Fruit fly (Drosophila melanogaster) whole organism, embryonic: ENCODE results near the gene Mo25.

Experiments used
- Bgb ChIP-seq: fragments of 200-800 bp; sonication (Bioruptor generic); IDR thresholded peaks from 2 replicates; pipeline ENCODE4 v1.3.6; 2022; ENCODE audit warnings: missing biosample characterization, missing genetic modification characterization; ENCODE audit not compliant: partially characterized antibody
- Bteb2 ChIP-seq: fragments of 200-800 bp; sonication (Bioruptor generic); optimal IDR thresholded peaks from 2 replicates; lab custom pipeline; 2016; ENCODE audit warnings: missing biosample characterization, missing genetic modification characterization
- C15 ChIP-seq: fragments of 200-800 bp; sonication (Bioruptor generic); IDR thresholded peaks from 3 replicates; pipeline ENCODE4 v1.3.6; 2022; ENCODE audit warnings: missing biosample characterization, missing genetic modification characterization
- CG10147 ChIP-seq: fragments of 200-800 bp; sonication (Bioruptor generic); optimal IDR thresholded peaks from 2 replicates; lab custom pipeline; 2019; ENCODE audit warnings: missing biosample characterization, mild to moderate bottlenecking, missing genetic modification characterization, moderate library complexity
- CG10979 ChIP-seq: fragments of 200-800 bp; sonication (Bioruptor generic); optimal IDR thresholded peaks from 2 replicates; lab custom pipeline; 2018; ENCODE audit warnings: missing biosample characterization, mild to moderate bottlenecking, missing genetic modification characterization, moderate library complexity
- CG11093 ChIP-seq: fragments of 200-800 bp; sonication (Bioruptor generic); IDR thresholded peaks from 3 replicates; pipeline ENCODE4 v1.3.6; 2022; ENCODE audit warnings: missing biosample characterization, missing genetic modification characterization
- CG12155 ChIP-seq: fragments of 200-800 bp; sonication (Bioruptor generic); optimal IDR thresholded peaks from 3 replicates; lab custom pipeline; 2016; ENCODE audit warnings: missing biosample characterization, missing genetic modification characterization
- CG13894 ChIP-seq: fragments of 200-800 bp; sonication (Bioruptor generic); optimal IDR thresholded peaks from 3 replicates; lab custom pipeline; 2018; ENCODE audit warnings: missing biosample characterization, mild to moderate bottlenecking, missing genetic modification characterization, moderate library complexity
- CG17359 ChIP-seq: fragments of 200-800 bp; sonication (Bioruptor generic); optimal IDR thresholded peaks from 3 replicates; lab custom pipeline; 2018; ENCODE audit warnings: missing biosample characterization, mild to moderate bottlenecking, missing genetic modification characterization, moderate library complexity
- CG17385 ChIP-seq: fragments of 200-800 bp; sonication (Bioruptor generic); optimal IDR thresholded peaks from 3 replicates; lab custom pipeline; 2018; ENCODE audit warnings: missing biosample characterization, mild to moderate bottlenecking, missing genetic modification characterization
- CG18262 ChIP-seq: fragments of 200-800 bp; optimal IDR thresholded peaks from 3 replicates; lab custom pipeline; 2019; ENCODE audit warnings: missing biosample characterization, mild to moderate bottlenecking, missing genetic modification characterization, moderate library complexity
- CG18476 ChIP-seq: fragments of 200-800 bp; sonication (Bioruptor generic); optimal IDR thresholded peaks from 2 replicates; lab custom pipeline; 2016; ENCODE audit warnings: missing biosample characterization, mild to moderate bottlenecking, missing genetic modification characterization
- CG18619 ChIP-seq: fragments of 200-800 bp; sonication (Bioruptor generic); optimal IDR thresholded peaks from 3 replicates; lab custom pipeline; 2017; ENCODE audit warnings: missing biosample characterization, mild to moderate bottlenecking, missing genetic modification characterization
- CG30431 ChIP-seq: fragments of 200-800 bp; sonication (Bioruptor generic); optimal IDR thresholded peaks from 2 replicates; lab custom pipeline; 2017; ENCODE audit warnings: missing biosample characterization, missing genetic modification characterization
- CG3065 ChIP-seq: fragments of 200-800 bp; sonication (Bioruptor generic); optimal IDR thresholded peaks from 2 replicates; lab custom pipeline; 2016; ENCODE audit warnings: missing biosample characterization, missing genetic modification characterization
- CG4328 ChIP-seq: fragments of 200-800 bp; sonication (Bioruptor generic); optimal IDR thresholded peaks from 3 replicates; lab custom pipeline; 2017; ENCODE audit warnings: missing biosample characterization, missing genetic modification reagents, missing genetic modification characterization
- CG7556 ChIP-seq: fragments of 200-800 bp; sonication (Bioruptor generic); optimal IDR thresholded peaks from 2 replicates; lab custom pipeline; 2017; ENCODE audit warnings: missing biosample characterization, mild to moderate bottlenecking, missing genetic modification characterization
- CG7839 ChIP-seq: fragments of 200-800 bp; sonication (Bioruptor generic); optimal IDR thresholded peaks from 3 replicates; lab custom pipeline; 2018; ENCODE audit warnings: missing biosample characterization, mild to moderate bottlenecking, missing genetic modification characterization, moderate library complexity
- CG9437 ChIP-seq: fragments of 200-800 bp; sonication (Bioruptor generic); optimal IDR thresholded peaks from 2 replicates; lab custom pipeline; 2018; ENCODE audit warnings: missing biosample characterization, mild to moderate bottlenecking, missing genetic modification characterization
- CoRest ChIP-seq: fragments of 200-800 bp; sonication (Bioruptor generic); optimal IDR thresholded peaks from 3 replicates; lab custom pipeline; 2018; ENCODE audit warnings: missing biosample characterization, mild to moderate bottlenecking, missing genetic modification characterization, moderate library complexity
- D19A ChIP-seq: fragments of 200-800 bp; optimal IDR thresholded peaks from 3 replicates; lab custom pipeline; 2019; ENCODE audit warnings: missing biosample characterization, mild to moderate bottlenecking, missing genetic modification characterization, moderate library complexity
- Dek ChIP-seq: fragments of 200-800 bp; sonication (Bioruptor generic); optimal IDR thresholded peaks from 3 replicates; lab custom pipeline; 2019; ENCODE audit warnings: missing biosample characterization, mild to moderate bottlenecking, missing genetic modification characterization, moderate library complexity
- Dip2 ChIP-seq: fragments of 200-800 bp; sonication (Bioruptor generic); IDR thresholded peaks from 2 replicates; pipeline ENCODE4 v1.3.6; 2022; ENCODE audit warnings: missing biosample characterization, missing genetic modification characterization
- Drgx ChIP-seq: fragments of 200-800 bp; sonication (Bioruptor generic); IDR thresholded peaks from 2 replicates; pipeline ENCODE4 v1.3.6; 2022; ENCODE audit warnings: missing biosample characterization, missing genetic modification characterization
- Fer3 ChIP-seq: fragments of 200-800 bp; sonication (Bioruptor generic); optimal IDR thresholded peaks from 2 replicates; lab custom pipeline; 2018; ENCODE audit warnings: missing biosample characterization, mild to moderate bottlenecking, missing genetic modification characterization, moderate library complexity
- Lhr ChIP-seq: fragments of 200-800 bp; sonication (Bioruptor generic); optimal IDR thresholded peaks from 3 replicates; lab custom pipeline; 2017; ENCODE audit warnings: mild to moderate bottlenecking, missing biosample characterization, missing genetic modification reagents, missing genetic modification characterization
- NfI ChIP-seq: fragments of 200-800 bp; sonication (Bioruptor generic); optimal IDR thresholded peaks from 3 replicates; lab custom pipeline; 2018; ENCODE audit warnings: missing biosample characterization, mild to moderate bottlenecking, missing genetic modification characterization, moderate library complexity
- PHDP ChIP-seq: fragments of 200-800 bp; sonication (Bioruptor generic); optimal IDR thresholded peaks from 3 replicates; lab custom pipeline; 2018; ENCODE audit warnings: missing biosample characterization, mild to moderate bottlenecking, missing genetic modification characterization, moderate library complexity
- Rx ChIP-seq: fragments of 200-800 bp; sonication (Bioruptor generic); IDR thresholded peaks from 2 replicates; pipeline ENCODE4 v1.3.6; 2022; ENCODE audit warnings: missing biosample characterization, missing genetic modification characterization
- Sox102F ChIP-seq: fragments of 200-800 bp; sonication (Bioruptor generic); optimal IDR thresholded peaks from 2 replicates; lab custom pipeline; 2018; ENCODE audit warnings: missing biosample characterization, mild to moderate bottlenecking, missing genetic modification characterization, moderate library complexity
- Stat92E ChIP-seq, 3 experiments: fragments of >200 bp in 2 of 3; fragments of 200-800 bp in 1 of 3; sonication (Bioruptor generic) in 1 of 3; optimal IDR thresholded peaks; 2 replicates each; lab custom pipeline; 2017 to 2019; ENCODE audit warnings: missing biosample characterization in 3 of 3, missing genetic modification characterization in 3 of 3, mild to moderate bottlenecking in 1 of 3, moderate library complexity in 1 of 3
- Xbp1 ChIP-seq: fragments of 200-800 bp; sonication (Bioruptor generic); optimal IDR thresholded peaks from 3 replicates; lab custom pipeline; 2016; ENCODE audit warnings: missing biosample characterization, mild to moderate bottlenecking, missing genetic modification characterization
- bcd ChIP-seq: fragments of 200-800 bp; sonication (Bioruptor generic); optimal IDR thresholded peaks from 2 replicates; lab custom pipeline; 2017; ENCODE audit warnings: missing biosample characterization, mild to moderate bottlenecking, missing genetic modification characterization
- dpn ChIP-seq, 2 experiments: fragments of 200-800 bp; sonication (Bioruptor generic); optimal IDR thresholded peaks; 3 replicates each; lab custom pipeline; 2016; ENCODE audit warnings: missing biosample characterization in 2 of 2, missing genetic modification characterization in 2 of 2
- eve ChIP-seq, 2 experiments: fragments of >200 bp; optimal IDR thresholded peaks; 2 replicates each; lab custom pipeline; 2017; ENCODE audit warnings: missing biosample characterization in 2 of 2, missing genetic modification characterization in 2 of 2
- exex ChIP-seq: fragments of 200-800 bp; sonication (Bioruptor generic); optimal IDR thresholded peaks from 4 replicates; lab custom pipeline; 2018; ENCODE audit warnings: missing biosample characterization, mild to moderate bottlenecking, missing genetic modification characterization, moderate library complexity
- eyg ChIP-seq: fragments of 200-800 bp; sonication (Bioruptor generic); optimal IDR thresholded peaks from 3 replicates; lab custom pipeline; 2016; ENCODE audit warnings: missing biosample characterization, missing genetic modification characterization
- jigr1 ChIP-seq: fragments of 200-800 bp; sonication (Bioruptor generic); IDR thresholded peaks from 3 replicates; pipeline ENCODE4 v1.3.6; 2022; ENCODE audit warnings: missing biosample characterization, missing genetic modification characterization
- kay ChIP-seq: fragments of 200-800 bp; sonication (Bioruptor generic); optimal IDR thresholded peaks from 2 replicates; lab custom pipeline; 2016; ENCODE audit warnings: missing biosample characterization, missing genetic modification characterization
- nau ChIP-seq: fragments of 200-800 bp; sonication (Bioruptor generic); optimal IDR thresholded peaks from 3 replicates; lab custom pipeline; 2017; ENCODE audit warnings: missing biosample characterization, mild to moderate bottlenecking, missing genetic modification characterization, missing genetic modification reagents
- nom ChIP-seq: fragments of 200-800 bp; sonication (Bioruptor generic); optimal IDR thresholded peaks from 2 replicates; lab custom pipeline; 2017; ENCODE audit warnings: missing biosample characterization, missing genetic modification characterization, mild to moderate bottlenecking, moderate library complexity, missing genetic modification reagents
- prd ChIP-seq, 3 experiments: fragments of >200 bp in 2 of 3; fragments of 200-800 bp in 1 of 3; sonication (Bioruptor generic) in 1 of 3; optimal IDR thresholded peaks in 2 of 3; IDR thresholded peaks in 1 of 3; 2 replicates in 2 of 3; 3 replicates in 1 of 3; pipeline versions ENCODE4 v1.3.6 to Lab custom; 2017 to 2022; ENCODE audit warnings: missing biosample characterization in 1 of 3, missing genetic modification characterization in 1 of 3
- psq ChIP-seq: fragments of 200-800 bp; sonication (Bioruptor generic); optimal IDR thresholded peaks from 2 replicates; lab custom pipeline; 2017; ENCODE audit warnings: missing biosample characterization, missing genetic modification characterization
- seq ChIP-seq: fragments of 200-800 bp; sonication (Bioruptor generic); IDR thresholded peaks from 2 replicates; pipeline ENCODE4 v1.3.6; 2022; ENCODE audit warnings: missing biosample characterization, missing genetic modification characterization
- sna ChIP-seq: fragments of 200-800 bp; sonication (Bioruptor generic); IDR thresholded peaks from 2 replicates; pipeline ENCODE4 v1.3.6; 2022; ENCODE audit warnings: missing biosample characterization, missing genetic modification characterization; ENCODE audit not compliant: partially characterized antibody
- sug ChIP-seq: fragments of 200-800 bp; optimal IDR thresholded peaks from 2 replicates; lab custom pipeline; 2019; ENCODE audit warnings: missing biosample characterization, mild to moderate bottlenecking, missing genetic modification characterization, moderate library complexity
- tgo ChIP-seq: fragments of 200-800 bp; sonication (Bioruptor generic); IDR thresholded peaks from 3 replicates; pipeline ENCODE4 v1.3.6; 2022; ENCODE audit warnings: missing biosample characterization, missing genetic modification characterization
- toy ChIP-seq: fragments of 200-800 bp; sonication (Bioruptor generic); IDR thresholded peaks from 2 replicates; pipeline ENCODE4 v1.3.6; 2022; ENCODE audit warnings: missing biosample characterization, missing genetic modification characterization
- zen2 ChIP-seq: fragments of 200-800 bp; sonication (Bioruptor generic); IDR thresholded peaks from 3 replicates; pipeline ENCODE4 v1.3.6; 2022; ENCODE audit warnings: missing biosample characterization, missing genetic modification characterization; ENCODE audit not compliant: partially characterized antibody

Gene Mo25

dm6 chr3L:16657014-16657413, 41.7 kb upstream of the Mo25 start (continued):
- TF ChIP-seq sug (tag; lab: Kevin White, UChicago) (no peak), CG13894 (peak; percentile 16), CG7556 (peak; percentile 46), Dip2 (GFP tag; lab: Robert Waterston, UW) (no peak), tgo (GFP tag; lab: Robert Waterston, UW) (no peak; the same call in 2 of the 3 replicates), CG17359 (tag; lab: Kevin White, UChicago) (peak; percentile 15), CG9437 (GFP tag; lab: Kevin White, UChicago) (peak; percentile 9), sna (GFP tag; lab: Robert Waterston, UW) (no peak), Stat92E (GFP tag; optimal IDR thresholded peaks at IDR 0.05; lab: Kevin White, UChicago) (no peak), Rx (no peak), jigr1 (GFP tag; lab: Robert Waterston, UW) (no peak), eve (GFP tag; optimal IDR thresholded peaks at IDR 0.05; lab: Kevin White, UChicago) (no peak), Lhr (GFP tag; lab: Kevin White, UChicago) (no peak), CoRest (peak; percentile 53), nau (peak; percentile 50), bcd (peak; percentile 46), seq (GFP tag; lab: Robert Waterston, UW) (peak; percentile 54; the same call in 1 of the 2 replicates), CG17385 (peak; percentile 3), dpn (GFP tag; optimal IDR thresholded peaks at IDR 0.05; lab: Kevin White, UChicago) (peak in 1 of 2 experiments; percentile 12), zen2 (no peak), Drgx (GFP tag; lab: Robert Waterston, UW) (peak; percentile 48; the same call in 1 of the 2 replicates), Bteb2 (no peak), Bgb (no peak), D19A (tag; lab: Kevin White, UChicago) (peak; percentile 35), psq (GFP tag; lab: Kevin White, UChicago) (no peak), Dek (no peak), CG30431 (no peak), C15 (GFP tag; lab: Robert Waterston, UW) (no peak), toy (GFP tag; lab: Robert Waterston, UW) (no peak), CG4328 (GFP tag; lab: Kevin White, UChicago) (no peak), CG10147 (peak; percentile 47), CG18476 (GFP tag; lab: Kevin White, UChicago) (peak; percentile 25), CG10979 (tag; lab: Kevin White, UChicago) (peak; percentile 33), PHDP (tag; lab: Kevin White, UChicago) (peak; percentile 18), prd (optimal IDR thresholded peaks at IDR 0.05; lab: Kevin White, UChicago) (no peak), prd (GFP tag; IDR thresholded peaks at IDR 0.05; lab: Robert Waterston, UW) (peak; percentile 48; the same call in 2 of the 3 replicates), exex (tag; lab: Kevin White, UChicago) (peak; percentile 9), CG11093 (GFP tag; lab: Robert Waterston, UW) (no peak), nom (no peak), kay (GFP tag; lab: Kevin White, UChicago) (no peak), Sox102F (GFP tag; lab: Kevin White, UChicago) (peak; percentile 60), CG12155 (peak; percentile 7), Fer3 (tag; lab: Kevin White, UChicago) (peak; percentile 25), NfI (GFP tag; lab: Kevin White, UChicago) (peak; percentile 2), CG3065 (GFP tag; lab: Kevin White, UChicago) (no peak), Xbp1 (GFP tag; lab: Kevin White, UChicago) (peak; percentile 25), CG7839 (peak; percentile 44), CG18619 (GFP tag; lab: Kevin White, UChicago) (peak; percentile 9), CG18262 (tag; lab: Kevin White, UChicago) (peak; percentile 41), eyg (GFP tag; lab: Kevin White, UChicago) (no peak)
